Worm (Caenorhabditis elegans) whole organism, young adult: ENCODE data around the gene nlp-7.
"Not testable (repeated sequence)": the region's sequence is repeated elsewhere in the genome, so short reads cannot be mapped to it uniquely, and the experiment has no call there.

Source experiments
- B0261.1 ChIP-seq: sonication (generic microtip); optimal IDR thresholded peaks from 2 replicates; lab custom pipeline; 2016; ENCODE audit warnings: mild to moderate bottlenecking, missing genetic modification characterization, moderate library complexity, missing compliant biosample characterization
- F23B12.7 ChIP-seq: sonication (generic microtip); optimal IDR thresholded peaks from 2 replicates; lab custom pipeline; 2017; ENCODE audit warnings: missing genetic modification characterization, mild to moderate bottlenecking, missing compliant biosample characterization, antibody characterized with exemption, moderate library complexity; ENCODE audit not compliant: insufficient read depth
- ZK185.1 ChIP-seq: sonication (generic microtip); optimal IDR thresholded peaks from 2 replicates; lab custom pipeline; 2016; ENCODE audit warnings: mild to moderate bottlenecking, missing genetic modification characterization, missing compliant biosample characterization; ENCODE audit not compliant: poor library complexity, severe bottlenecking
- attf-6 ChIP-seq: fragments of 200-800 bp; sonication (Bioruptor generic); IDR thresholded peaks from 2 replicates; pipeline ENCODE4 v1.3.6; 2022; ENCODE audit warnings: missing genetic modification reagents, missing genetic modification characterization, missing compliant biosample characterization
- him-1 ChIP-seq: sonication (generic microtip); optimal IDR thresholded peaks from 2 replicates; lab custom pipeline; 2016; ENCODE audit warnings: missing genotype, missing genetic modification reagents, missing genetic modification characterization, missing compliant biosample characterization
- tlf-1 ChIP-seq: fragments of 200-800 bp; sonication (Bioruptor generic); optimal IDR thresholded peaks from 2 replicates; lab custom pipeline; 2018; ENCODE audit warnings: mild to moderate bottlenecking, missing genetic modification characterization, missing compliant biosample characterization

DNA sequence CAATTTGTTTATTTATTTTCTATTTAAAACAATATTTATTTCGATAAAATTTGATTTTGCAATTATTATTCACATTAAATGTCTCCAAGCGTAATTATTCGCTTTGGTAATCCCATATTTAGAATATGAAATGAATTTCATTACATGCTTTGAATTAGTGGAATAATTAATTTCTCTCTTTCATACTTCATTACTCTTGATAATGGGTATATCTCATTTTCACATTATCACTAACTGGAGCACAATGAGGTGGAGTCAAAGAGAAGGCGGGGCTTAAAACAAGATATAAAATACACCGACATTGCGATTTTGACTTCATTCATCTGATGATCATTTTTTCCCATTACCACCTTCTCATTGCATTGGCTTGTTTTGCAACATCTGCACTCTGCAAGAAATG is 17.6 kb downstream of the nlp-7 start, which contains the start of gene K01A12.4:
- TF ChIP-seq attf-6 (GFP tag; lab: Robert Waterston, UW); B0261.1 (tag; lab: Kevin White, UChicago); ZK185.1 (tag; lab: Kevin White, UChicago); F23B12.7 (tag; lab: Kevin White, UChicago); him-1 (tag; lab: Kevin White, UChicago); tlf-1 (GFP tag; lab: Kevin White, UChicago): not testable (repeated sequence)
